Fruit fly (Drosophila melanogaster): Measurements from ENCODE around the gene knk.

knk gene

DNA sequence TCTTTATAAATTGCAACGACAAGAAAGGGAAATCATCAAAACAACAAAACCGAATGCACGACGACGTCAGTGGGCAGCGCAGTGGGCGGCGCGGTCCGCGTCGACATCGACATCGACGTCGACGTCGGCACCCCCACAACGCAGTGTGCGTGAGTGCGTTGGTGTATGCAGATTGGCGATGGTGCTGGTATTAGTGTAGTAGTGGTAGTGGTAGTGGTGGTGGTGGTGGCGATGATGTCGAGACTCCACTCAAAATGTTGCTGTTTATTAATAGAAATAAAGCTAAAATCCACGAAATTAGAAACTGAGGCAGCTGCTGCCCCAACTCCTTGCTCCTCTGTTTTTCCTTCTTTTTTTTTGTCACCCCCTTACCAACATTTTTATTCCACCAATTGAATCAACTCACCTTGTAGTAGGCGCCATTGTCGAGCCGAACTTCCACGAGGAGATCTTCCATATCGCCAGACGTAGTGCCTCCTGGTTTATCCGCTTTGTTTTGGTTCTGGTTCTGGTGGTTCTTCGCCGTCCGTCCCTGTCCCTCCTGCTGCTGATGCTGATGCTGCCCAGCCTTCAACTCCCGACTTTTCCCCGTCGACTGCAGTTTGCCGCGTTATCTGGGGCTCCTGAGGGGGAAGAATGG lies 17.1 kb downstream of the knk start (continued):
- TF ChIP-seq CG4360 (GFP tag; IDR thresholded peaks at IDR 0.05): no peak
- TF ChIP-seq sr (GFP tag; IDR thresholded peaks at IDR 0.05): peak; percentile 94
- no peak for TF ChIP-seq Sin3A (optimal IDR thresholded peaks at IDR 0.05)
- peak; percentile 46; the same call in 1 of the 2 replicates for TF ChIP-seq bbx (GFP tag; IDR thresholded peaks at IDR 0.05; ENCODE audit: partially characterized antibody)
- TF ChIP-seq CG12769 (tag; optimal IDR thresholded peaks at IDR 0.05): peak; percentile 4
- no peak for TF ChIP-seq Six4 (GFP tag; optimal IDR thresholded peaks at IDR 0.05)
- no peak for TF ChIP-seq bowl (GFP tag; IDR thresholded peaks at IDR 0.05)
- 0 out of 3 replicates have a peak, but pooled peaks have one; percentile 11 for TF ChIP-seq CG7963 (GFP tag; IDR thresholded peaks at IDR 0.05; ENCODE audit: partially characterized antibody)
- TF ChIP-seq vnd (GFP tag; IDR thresholded peaks at IDR 0.05; ENCODE audit: partially characterized antibody): no peak
- TF ChIP-seq Dfd (GFP tag; optimal IDR thresholded peaks at IDR 0.05): no peak
- peak; percentile 37; the same call in 2 of the 3 replicates for TF ChIP-seq row (GFP tag; IDR thresholded peaks at IDR 0.05)
- no peak for TF ChIP-seq usp (GFP tag; optimal IDR thresholded peaks at IDR 0.05)

DNA sequence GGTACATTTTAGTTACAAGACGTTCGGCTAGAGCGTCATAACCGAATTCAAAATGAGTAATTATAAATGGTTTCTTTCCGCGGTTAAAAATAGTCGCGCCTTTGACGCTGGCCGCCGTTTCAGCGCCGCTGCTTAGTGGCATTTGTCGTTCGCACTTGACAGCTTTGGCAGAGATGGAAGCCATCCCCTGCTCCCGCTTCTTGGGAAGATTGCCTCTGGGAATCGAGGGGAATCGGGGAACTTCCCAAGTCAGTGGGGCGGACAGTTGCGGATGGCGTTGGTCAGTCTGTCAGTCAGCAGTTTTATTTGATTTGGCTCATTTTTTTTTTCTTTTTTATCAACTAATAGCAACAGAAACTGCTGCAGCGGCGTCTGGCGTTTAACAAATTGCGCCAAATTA lies 18.7 kb downstream of the knk start:
- TF ChIP-seq sens (GFP tag): peak; percentile 64
- TF ChIP-seq CG12769 (tag; optimal IDR thresholded peaks at IDR 0.05): peak; percentile 58
- TF ChIP-seq ci (GFP tag; IDR thresholded peaks at IDR 0.05): 0 out of 3 replicates have a peak, but pooled peaks have one; percentile 15
- TF ChIP-seq otp (GFP tag; IDR thresholded peaks at IDR 0.05): no peak
- TF ChIP-seq dmrt99B (tag; optimal IDR thresholded peaks at IDR 0.05): no peak
- 0 out of 2 replicates have a peak, but pooled peaks have one; percentile 22 for TF ChIP-seq crol (GFP tag; IDR thresholded peaks at IDR 0.05)

DNA sequence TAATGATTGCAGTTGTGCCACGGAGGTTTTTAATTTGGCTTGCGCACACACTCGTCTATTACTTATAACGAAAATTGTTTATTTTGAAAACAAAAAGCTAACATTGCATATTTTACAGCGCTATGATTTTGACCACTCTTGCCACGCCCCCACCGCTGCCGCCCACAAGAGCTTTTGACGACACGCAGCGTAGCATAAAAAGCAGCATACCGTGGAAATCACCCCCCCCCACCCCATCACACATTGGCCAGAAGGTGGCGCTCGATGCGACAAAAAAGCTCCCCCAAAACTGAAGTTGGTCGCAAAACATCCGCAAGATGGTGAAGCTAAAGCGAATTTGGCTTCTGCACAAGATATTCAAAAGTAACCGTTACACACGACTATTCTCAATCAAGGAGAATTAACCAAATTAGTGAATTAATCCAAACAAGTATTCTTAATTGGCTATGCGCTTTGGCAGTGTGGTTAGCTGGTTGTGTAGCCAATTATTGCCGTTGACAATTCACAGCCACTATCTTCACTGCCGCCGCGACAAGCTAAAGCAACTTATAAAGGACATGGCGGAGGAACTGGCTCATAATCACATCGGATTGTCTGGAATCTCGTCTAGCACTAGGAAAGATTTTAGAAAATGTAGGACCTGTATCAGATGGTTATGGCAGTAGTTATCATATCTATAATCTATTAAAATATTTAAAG lies 24.8 kb downstream of the knk start:
- TF ChIP-seq odd (GFP tag; optimal IDR thresholded peaks at IDR 0.05): no peak
- TF ChIP-seq CG8359 (GFP tag; optimal IDR thresholded peaks at IDR 0.05; ENCODE audit: borderline replicate concordance): no peak
- no peak for TF ChIP-seq ac (GFP tag; optimal IDR thresholded peaks at IDR 0.05)
- TF ChIP-seq Rx (GFP tag; IDR thresholded peaks at IDR 0.05): no peak
- peak; percentile 33 for TF ChIP-seq CoRest (tag; optimal IDR thresholded peaks at IDR 0.05)
- no peak for TF ChIP-seq aop (GFP tag; IDR thresholded peaks at IDR 0.05)
- TF ChIP-seq Nf-YC (tag; optimal IDR thresholded peaks at IDR 0.05): no peak
- no peak for TF ChIP-seq emc (GFP tag; optimal IDR thresholded peaks at IDR 0.05)
- TF ChIP-seq CG2712 (tag; optimal IDR thresholded peaks at IDR 0.05): peak; percentile 6
- no peak for TF ChIP-seq h (optimal IDR thresholded peaks at IDR 0.05)
- TF ChIP-seq CG1647 (GFP tag; optimal IDR thresholded peaks at IDR 0.05): no peak
- TF ChIP-seq Fer2 (tag; optimal IDR thresholded peaks at IDR 0.05): no peak
- TF ChIP-seq NK7.1 (GFP tag; optimal IDR thresholded peaks at IDR 0.05): no peak
- TF ChIP-seq CG6765 (GFP tag; optimal IDR thresholded peaks at IDR 0.05): no peak
- peak; percentile 50 for TF ChIP-seq ind (GFP tag; optimal IDR thresholded peaks at IDR 0.05)
- TF ChIP-seq pros (GFP tag; optimal IDR thresholded peaks at IDR 0.05): no peak
- TF ChIP-seq NfI (GFP tag; optimal IDR thresholded peaks at IDR 0.05): peak; percentile 48
- TF ChIP-seq B-H1 (GFP tag; IDR thresholded peaks at IDR 0.05): 0 out of 3 replicates have a peak, but pooled peaks have one; percentile 26
- no peak for TF ChIP-seq al (GFP tag; IDR thresholded peaks at IDR 0.05)
- TF ChIP-seq cato (GFP tag; optimal IDR thresholded peaks at IDR 0.05; ENCODE audit: borderline replicate concordance): no peak
- no peak for TF ChIP-seq az2 (GFP tag; optimal IDR thresholded peaks at IDR 0.05)
- no peak for TF ChIP-seq CG14710 (tag; optimal IDR thresholded peaks at IDR 0.05)
- TF ChIP-seq CG11723 (GFP tag; optimal IDR thresholded peaks at IDR 0.05): no peak
- no peak for TF ChIP-seq CG7745 (tag; optimal IDR thresholded peaks at IDR 0.05)
- TF ChIP-seq CG31224 (GFP tag; IDR thresholded peaks at IDR 0.05): no peak
- TF ChIP-seq Atf-2 (GFP tag; optimal IDR thresholded peaks at IDR 0.05): no peak
- TF ChIP-seq lmd (GFP tag; IDR thresholded peaks at IDR 0.05): peak; percentile 33; the same call in 1 of the 2 replicates
- TF ChIP-seq CG10366 (GFP tag; IDR thresholded peaks at IDR 0.05): 0 out of 2 replicates have a peak, but pooled peaks have one; percentile 14
- no peak for TF ChIP-seq CG2129 (GFP tag; IDR thresholded peaks at IDR 0.05; ENCODE audit: partially characterized antibody)
- no peak for TF ChIP-seq CG3838 (GFP tag; optimal IDR thresholded peaks at IDR 0.05)
- TF ChIP-seq sens (GFP tag): peak; percentile 32

Data from whole organism, embryonic.